Fruit fly (Drosophila melanogaster): ENCODE data around the gene CG43901.
"Not testable (repeated sequence)": the region's sequence is repeated elsewhere in the genome, so short reads cannot be mapped to it uniquely, and the experiment has no call there.

CG43901 gene

dm6 chrX:10899665-10900064 lies 5.9 kb upstream of the CG43901 start, which contains the start of gene CG15208:
TSS of gene CG15208 (plus strand) at chrX:10899965.
- TF ChIP-seq noc (tag; optimal IDR thresholded peaks at IDR 0.05) = no peak

- no peak for TF ChIP-seq noc (tag; optimal IDR thresholded peaks at IDR 0.05)
Observed at dm6 chrX:10905047-10905446, 520 bp upstream of the CG43901 start.

- no peak for TF ChIP-seq noc (tag; optimal IDR thresholded peaks at IDR 0.05)
Observed at dm6 chrX:10906222-10906866, 777 bp downstream of the CG43901 start.

- no peak for TF ChIP-seq noc (tag; optimal IDR thresholded peaks at IDR 0.05)
Observed at dm6 chrX:10912585-10912984, 7.0 kb downstream of the CG43901 start.

- no peak for TF ChIP-seq noc (tag; optimal IDR thresholded peaks at IDR 0.05)
Observed at dm6 chrX:10921665-10922064, 16.1 kb downstream of the CG43901 start.

dm6 chrX:10922178-10922577 lies 16.6 kb downstream of the CG43901 start:
- no peak for TF ChIP-seq noc (tag; optimal IDR thresholded peaks at IDR 0.05)

- TF ChIP-seq noc (tag; optimal IDR thresholded peaks at IDR 0.05) = no peak
Observed at dm6 chrX:10923711-10924281, 18.2 kb downstream of the CG43901 start, which contains the start of gene v. TSS of gene v (plus strand) at chrX:10923972.

- peak; percentile 33 for TF ChIP-seq noc (tag; optimal IDR thresholded peaks at IDR 0.05)
Observed at dm6 chrX:10926245-10926644, 20.7 kb downstream of the CG43901 start.

- peak; percentile 27 for TF ChIP-seq noc (tag; optimal IDR thresholded peaks at IDR 0.05)
Observed at dm6 chrX:10927110-10927509, 21.5 kb downstream of the CG43901 start, which contains the start of gene CG2145. TSS of gene CG2145 (plus strand) at chrX:10927399.

- TF ChIP-seq noc (tag; optimal IDR thresholded peaks at IDR 0.05) = no peak
Observed at dm6 chrX:10929613-10930012, 24.0 kb downstream of the CG43901 start.

dm6 chrX:10930553-10931092 lies 25.1 kb downstream of the CG43901 start, which contains the start of gene Myo10A:
TSS of gene Myo10A (plus strand) at chrX:10930840.
- no peak for TF ChIP-seq noc (tag; optimal IDR thresholded peaks at IDR 0.05)

dm6 chrX:10931250-10931649 lies 25.7 kb downstream of the CG43901 start:
- TF ChIP-seq noc (tag; optimal IDR thresholded peaks at IDR 0.05) = no peak

- TF ChIP-seq noc (tag; optimal IDR thresholded peaks at IDR 0.05) = no peak
Observed at dm6 chrX:10932300-10932699, 26.7 kb downstream of the CG43901 start.

dm6 chrX:10933776-10934175 lies 28.2 kb downstream of the CG43901 start:
- no peak for TF ChIP-seq noc (tag; optimal IDR thresholded peaks at IDR 0.05)

- no peak for TF ChIP-seq noc (tag; optimal IDR thresholded peaks at IDR 0.05)
Observed at dm6 chrX:10935587-10935986, 30.0 kb downstream of the CG43901 start.

dm6 chrX:10936599-10936998 lies 31.0 kb downstream of the CG43901 start:
- peak; percentile 77 for TF ChIP-seq noc (tag; optimal IDR thresholded peaks at IDR 0.05)

dm6 chrX:10950930-10951329 lies 45.4 kb downstream of the CG43901 start, which contains the start of gene Rab9Fa:
TSS of gene Rab9Fa (minus strand) at chrX:10951030.
- not testable (repeated sequence) for TF ChIP-seq noc (tag; optimal IDR thresholded peaks at IDR 0.05)

Data from whole organism, larva.